Fruit fly (Drosophila melanogaster) whole organism, embryonic: ENCODE data around the gene CG5104.

Experiments
- Atf-2 ChIP-seq: fragments of 200-800 bp; sonication (Bioruptor generic); optimal IDR thresholded peaks from 2 replicates; lab custom pipeline; 2016; ENCODE audit warnings: missing biosample characterization, missing genetic modification characterization
- Atf3 ChIP-seq: fragments of 200-800 bp; sonication (Bioruptor generic); optimal IDR thresholded peaks from 3 replicates; lab custom pipeline; 2016; ENCODE audit warnings: missing biosample characterization, missing genetic modification characterization
- CG11504 ChIP-seq: fragments of 200-800 bp; sonication (Bioruptor generic); optimal IDR thresholded peaks from 3 replicates; lab custom pipeline; 2019; ENCODE audit warnings: missing biosample characterization, mild to moderate bottlenecking, missing genetic modification characterization, moderate library complexity
- CG1233 ChIP-seq: fragments of 200-800 bp; sonication (Bioruptor generic); optimal IDR thresholded peaks from 4 replicates; lab custom pipeline; 2018; ENCODE audit warnings: missing biosample characterization, mild to moderate bottlenecking, missing genetic modification characterization
- CG12744 ChIP-seq: fragments of 200-800 bp; sonication (Bioruptor generic); optimal IDR thresholded peaks from 2 replicates; lab custom pipeline; 2016; ENCODE audit warnings: missing biosample characterization, missing genetic modification characterization
- CG14441 ChIP-seq: fragments of 200-800 bp; sonication (Bioruptor generic); IDR thresholded peaks from 2 replicates; pipeline ENCODE4 v1.3.6; 2022; ENCODE audit warnings: missing biosample characterization, missing genetic modification characterization
- CG14860 ChIP-seq: fragments of 200-800 bp; sonication (Bioruptor generic); IDR thresholded peaks from 3 replicates; pipeline ENCODE4 v1.3.6; 2022; ENCODE audit warnings: missing biosample characterization, missing genetic modification characterization; ENCODE audit not compliant: partially characterized antibody
- CG15514 ChIP-seq: fragments of 200-800 bp; sonication (Bioruptor generic); optimal IDR thresholded peaks from 3 replicates; lab custom pipeline; 2017; ENCODE audit warnings: missing biosample characterization, missing genetic modification characterization, mild to moderate bottlenecking, moderate library complexity, missing genetic modification reagents
- CG15696 ChIP-seq: fragments of 200-800 bp; sonication (Bioruptor generic); optimal IDR thresholded peaks from 2 replicates; lab custom pipeline; 2019; ENCODE audit warnings: missing biosample characterization, mild to moderate bottlenecking, missing genetic modification characterization, moderate library complexity
- CG16815 ChIP-seq: fragments of 200-800 bp; sonication (Bioruptor generic); optimal IDR thresholded peaks from 3 replicates; lab custom pipeline; 2017; ENCODE audit warnings: missing biosample characterization, mild to moderate bottlenecking, missing genetic modification characterization
- CG18262 ChIP-seq: fragments of 200-800 bp; optimal IDR thresholded peaks from 3 replicates; lab custom pipeline; 2019; ENCODE audit warnings: missing biosample characterization, mild to moderate bottlenecking, missing genetic modification characterization, moderate library complexity
- CG2120 ChIP-seq: fragments of 200-800 bp; sonication (Bioruptor generic); optimal IDR thresholded peaks from 3 replicates; lab custom pipeline; 2016; ENCODE audit warnings: missing biosample characterization, missing genetic modification characterization
- CG2875 ChIP-seq: fragments of 200-800 bp; sonication (Bioruptor generic); optimal IDR thresholded peaks from 2 replicates; lab custom pipeline; 2017; ENCODE audit warnings: missing biosample characterization, mild to moderate bottlenecking, missing genetic modification characterization, missing genetic modification reagents
- CG31365 ChIP-seq: fragments of 200-800 bp; sonication (Bioruptor generic); optimal IDR thresholded peaks from 2 replicates; lab custom pipeline; 2018; ENCODE audit warnings: missing biosample characterization, mild to moderate bottlenecking, missing genetic modification characterization
- CG31441 ChIP-seq: fragments of 200-800 bp; sonication (Bioruptor generic); IDR thresholded peaks from 2 replicates; pipeline ENCODE4 v1.3.6; 2022; ENCODE audit warnings: missing biosample characterization, missing genetic modification characterization
- CG3407 ChIP-seq: fragments of 200-800 bp; sonication (Bioruptor generic); optimal IDR thresholded peaks from 2 replicates; lab custom pipeline; 2018; ENCODE audit warnings: missing biosample characterization, mild to moderate bottlenecking, missing genetic modification characterization
- CG4282 ChIP-seq: fragments of 200-800 bp; sonication (Bioruptor generic); optimal IDR thresholded peaks from 2 replicates; lab custom pipeline; 2016; ENCODE audit warnings: missing biosample characterization, missing genetic modification characterization
- CG4360 ChIP-seq: fragments of 200-800 bp; sonication (Bioruptor generic); IDR thresholded peaks from 2 replicates; pipeline ENCODE4 v1.3.6; 2022; ENCODE audit warnings: missing biosample characterization, missing genetic modification characterization
- CG4424 ChIP-seq: fragments of 200-800 bp; sonication (Bioruptor generic); optimal IDR thresholded peaks from 3 replicates; lab custom pipeline; 2016; ENCODE audit warnings: missing biosample characterization, missing genetic modification characterization
- CG4617 ChIP-seq: fragments of 200-800 bp; sonication (Bioruptor generic); optimal IDR thresholded peaks from 3 replicates; lab custom pipeline; 2016; ENCODE audit warnings: missing biosample characterization, missing genetic modification characterization, borderline replicate concordance
- CG5180 ChIP-seq: fragments of 200-800 bp; sonication (Bioruptor generic); optimal IDR thresholded peaks from 3 replicates; lab custom pipeline; 2017; ENCODE audit warnings: missing biosample characterization, missing genetic modification characterization, mild to moderate bottlenecking, moderate library complexity, missing genetic modification reagents
- CG7839 ChIP-seq: fragments of 200-800 bp; sonication (Bioruptor generic); optimal IDR thresholded peaks from 3 replicates; lab custom pipeline; 2018; ENCODE audit warnings: missing biosample characterization, mild to moderate bottlenecking, missing genetic modification characterization, moderate library complexity
- CG8944 ChIP-seq: fragments of 200-800 bp; sonication (Bioruptor generic); optimal IDR thresholded peaks from 3 replicates; lab custom pipeline; 2016; ENCODE audit warnings: missing biosample characterization, missing genetic modification characterization
- CG9817 ChIP-seq: fragments of 200-800 bp; sonication (Bioruptor generic); optimal IDR thresholded peaks from 2 replicates; lab custom pipeline; 2018; ENCODE audit warnings: missing biosample characterization, mild to moderate bottlenecking, missing genetic modification characterization, moderate library complexity
- Chrac-16 ChIP-seq: fragments of 200-800 bp; sonication (Bioruptor generic); optimal IDR thresholded peaks from 3 replicates; lab custom pipeline; 2016; ENCODE audit warnings: missing biosample characterization, missing genetic modification characterization
- E2f1 ChIP-seq: fragments of 200-800 bp; sonication (Bioruptor generic); IDR thresholded peaks from 2 replicates; pipeline ENCODE4 v1.3.6; 2022; ENCODE audit warnings: missing biosample characterization, missing genetic modification characterization
- Fer2 ChIP-seq: fragments of 200-800 bp; sonication (Bioruptor generic); optimal IDR thresholded peaks from 2 replicates; lab custom pipeline; 2018; ENCODE audit warnings: missing biosample characterization, mild to moderate bottlenecking, missing genetic modification characterization, moderate library complexity
- Hey ChIP-seq: fragments of 200-800 bp; sonication (Bioruptor generic); optimal IDR thresholded peaks from 3 replicates; lab custom pipeline; 2018; ENCODE audit warnings: missing biosample characterization, mild to moderate bottlenecking, missing genetic modification characterization
- MESR4 ChIP-seq: fragments of 200-800 bp; sonication (Bioruptor generic); optimal IDR thresholded peaks from 2 replicates; lab custom pipeline; 2018; ENCODE audit warnings: missing biosample characterization, mild to moderate bottlenecking, missing genetic modification characterization, moderate library complexity
- Ptx1 ChIP-seq: fragments of 200-800 bp; sonication (Bioruptor generic); IDR thresholded peaks from 2 replicates; pipeline ENCODE4 v1.3.6; 2022; ENCODE audit warnings: missing biosample characterization, missing genetic modification characterization
- Sin3A ChIP-seq: fragments of >200 bp; optimal IDR thresholded peaks from 2 replicates; lab custom pipeline; 2018
- TFAM ChIP-seq: fragments of 200-800 bp; sonication (Bioruptor generic); optimal IDR thresholded peaks from 2 replicates; lab custom pipeline; 2017; ENCODE audit warnings: missing biosample characterization, missing genetic modification characterization, inconsistent platforms
- Taf1 ChIP-seq: fragments of 200-800 bp; sonication (Bioruptor generic); IDR thresholded peaks from 2 replicates; pipeline ENCODE4 v1.3.6; 2022; ENCODE audit warnings: missing biosample characterization, missing genetic modification characterization
- ab ChIP-seq: fragments of 200-800 bp; sonication (Bioruptor generic); optimal IDR thresholded peaks from 2 replicates; lab custom pipeline; 2016; ENCODE audit warnings: missing biosample characterization, missing genetic modification characterization
- abd-A ChIP-seq: fragments of 200-800 bp; sonication (Bioruptor generic); optimal IDR thresholded peaks from 3 replicates; lab custom pipeline; 2019; ENCODE audit warnings: missing biosample characterization, mild to moderate bottlenecking, missing genetic modification characterization, moderate library complexity
- chinmo ChIP-seq: fragments of 200-800 bp; sonication (Bioruptor generic); IDR thresholded peaks from 4 replicates; pipeline ENCODE4 v1.3.6; 2022; ENCODE audit warnings: missing biosample characterization, missing genetic modification characterization; ENCODE audit not compliant: partially characterized antibody
- cwo ChIP-seq: fragments of 200-800 bp; sonication (Bioruptor generic); optimal IDR thresholded peaks from 3 replicates; lab custom pipeline; 2017; ENCODE audit warnings: missing biosample characterization, missing genetic modification characterization, mild to moderate bottlenecking, moderate library complexity, missing genetic modification reagents
- eyg ChIP-seq: fragments of 200-800 bp; sonication (Bioruptor generic); optimal IDR thresholded peaks from 3 replicates; lab custom pipeline; 2016; ENCODE audit warnings: missing biosample characterization, missing genetic modification characterization
- grn ChIP-seq: fragments of 200-800 bp; sonication (Bioruptor generic); optimal IDR thresholded peaks from 3 replicates; lab custom pipeline; 2017; ENCODE audit warnings: missing biosample characterization, missing genetic modification characterization
- gsb-n ChIP-seq: fragments of 200-800 bp; sonication (Bioruptor generic); optimal IDR thresholded peaks from 3 replicates; lab custom pipeline; 2018; ENCODE audit warnings: missing biosample characterization, mild to moderate bottlenecking, missing genetic modification characterization
- gt ChIP-seq: fragments of 200-800 bp; sonication (Bioruptor generic); IDR thresholded peaks from 2 replicates; pipeline ENCODE4 v1.3.6; 2022; ENCODE audit warnings: missing biosample characterization, missing genetic modification characterization
- ham ChIP-seq: fragments of 200-800 bp; sonication (Bioruptor generic); IDR thresholded peaks from 2 replicates; pipeline ENCODE4 v1.3.6; 2022; ENCODE audit warnings: missing biosample characterization, missing genetic modification characterization
- lab ChIP-seq: fragments of 200-800 bp; sonication (Bioruptor generic); optimal IDR thresholded peaks from 3 replicates; lab custom pipeline; 2017; ENCODE audit warnings: missing biosample characterization, missing genetic modification characterization, mild to moderate bottlenecking, moderate library complexity, missing genetic modification reagents
- mirr ChIP-seq: fragments of 200-800 bp; sonication (Bioruptor generic); optimal IDR thresholded peaks from 3 replicates; lab custom pipeline; 2018; ENCODE audit warnings: missing biosample characterization, mild to moderate bottlenecking, missing genetic modification characterization
- pita ChIP-seq: fragments of 200-800 bp; sonication (Bioruptor generic); optimal IDR thresholded peaks from 2 replicates; lab custom pipeline; 2017; ENCODE audit warnings: missing biosample characterization, mild to moderate bottlenecking, missing genetic modification characterization
- sqz ChIP-seq: fragments of 200-800 bp; sonication (Bioruptor generic); optimal IDR thresholded peaks from 3 replicates; lab custom pipeline; 2018; ENCODE audit warnings: missing biosample characterization, mild to moderate bottlenecking, missing genetic modification characterization
- sr ChIP-seq: fragments of 200-800 bp; sonication (Bioruptor generic); IDR thresholded peaks from 3 replicates; pipeline ENCODE4 v1.3.6; 2022; ENCODE audit warnings: missing biosample characterization, missing genetic modification characterization
- sug ChIP-seq: fragments of 200-800 bp; optimal IDR thresholded peaks from 2 replicates; lab custom pipeline; 2019; ENCODE audit warnings: missing biosample characterization, mild to moderate bottlenecking, missing genetic modification characterization, moderate library complexity
- tin ChIP-seq: fragments of 200-800 bp; sonication (Bioruptor generic); optimal IDR thresholded peaks from 3 replicates; lab custom pipeline; 2016; ENCODE audit warnings: missing biosample characterization, missing genetic modification characterization
- vfl ChIP-seq: fragments of 200-800 bp; sonication (Bioruptor generic); optimal IDR thresholded peaks from 2 replicates; lab custom pipeline; 2016; ENCODE audit warnings: missing biosample characterization, missing genetic modification characterization

CG5104 gene

dm6 chr3L:20526196-20526740 lies 5.5 kb downstream of the CG5104 start, which contains the start of gene Nubp2 (continued):
- TF ChIP-seq CG7839 (peak; percentile 96), Fer2 (tag; lab: Kevin White, UChicago) (peak; percentile 94), CG1233 (GFP tag; lab: Kevin White, UChicago) (peak; percentile 94), Hey (tag; lab: Kevin White, UChicago) (peak; percentile 78), E2f1 (GFP tag; lab: Robert Waterston, UW) (peak; percentile 92), ab (GFP tag; lab: Kevin White, UChicago) (peak; percentile 73), CG15514 (GFP tag; lab: Kevin White, UChicago) (peak; percentile 87), sqz (GFP tag; lab: Kevin White, UChicago) (peak; percentile 90), sug (tag; lab: Kevin White, UChicago) (peak; percentile 97), grn (GFP tag; lab: Kevin White, UChicago) (peak; percentile 83), CG12744 (GFP tag; lab: Kevin White, UChicago) (peak; percentile 88), tin (GFP tag; lab: Kevin White, UChicago) (peak; percentile 97), mirr (GFP tag; lab: Kevin White, UChicago) (peak; percentile 89), CG31365 (peak; percentile 51), CG31441 (GFP tag; lab: Robert Waterston, UW) (peak; percentile 98), CG3407 (peak; percentile 86), CG2875 (GFP tag; lab: Kevin White, UChicago) (peak; percentile 76), MESR4 (GFP tag; lab: Kevin White, UChicago) (peak; percentile 41), gsb-n (tag; lab: Kevin White, UChicago) (peak; percentile 92), CG4424 (GFP tag; lab: Kevin White, UChicago) (peak; percentile 96), gt (GFP tag; lab: Robert Waterston, UW) (peak; percentile 75), CG14860 (GFP tag; lab: Robert Waterston, UW) (no peak), abd-A (tag; lab: Kevin White, UChicago) (no peak), Atf3 (GFP tag; lab: Kevin White, UChicago) (peak; percentile 92), Chrac-16 (peak; percentile 97), pita (GFP tag; lab: Kevin White, UChicago) (no peak), Sin3A (peak; percentile 83), TFAM (GFP tag; lab: Kevin White, UChicago) (peak; percentile 68), CG5180 (GFP tag; lab: Kevin White, UChicago) (peak; percentile 80), vfl (peak; percentile 95), sr (GFP tag; lab: Robert Waterston, UW) (peak; percentile 48; the same call in 1 of the 3 replicates), CG4360 (GFP tag; lab: Robert Waterston, UW) (no peak; the same call in 1 of the 2 replicates), CG18262 (tag; lab: Kevin White, UChicago) (peak; percentile 96), chinmo (no peak), CG16815 (GFP tag; lab: Kevin White, UChicago) (peak; percentile 96), lab (peak; percentile 96), Taf1 (GFP tag; lab: Robert Waterston, UW) (peak; percentile 82), cwo (GFP tag; lab: Kevin White, UChicago) (peak; percentile 88), CG8944 (peak; percentile 92), eyg (GFP tag; lab: Kevin White, UChicago) (peak; percentile 80), CG9817 (tag; lab: Kevin White, UChicago) (peak; percentile 97), Ptx1 (peak; percentile 94), CG4282 (peak; percentile 70), Atf-2 (GFP tag; lab: Kevin White, UChicago) (peak; percentile 91), CG11504 (tag; lab: Kevin White, UChicago) (peak; percentile 95), CG14441 (peak; percentile 90), CG15696 (tag; lab: Kevin White, UChicago) (peak; percentile 98), CG4617 (GFP tag; lab: Kevin White, UChicago) (peak; percentile 94), CG2120 (GFP tag; lab: Kevin White, UChicago) (peak; percentile 98), ham (GFP tag; lab: Robert Waterston, UW) (peak; percentile 73)
